Worm (Caenorhabditis elegans): Measurements from ENCODE around the gene R10E4.1.
A peak's percentile ranks its signal among the peaks of the same experiment; 100 is the strongest.

R10E4.1 gene

ce11 chrIII:4284732-4285165, 15.2 kb downstream of the R10E4.1 start (continued):
- no peak for TF ChIP-seq ztf-3 (GFP tag; optimal IDR thresholded peaks at IDR 0.05)
- no peak for TF ChIP-seq hlh-12 (tag; optimal IDR thresholded peaks at IDR 0.05)
- TF ChIP-seq fkh-3 (tag; optimal IDR thresholded peaks at IDR 0.05): no peak
- peak; percentile 35 for TF ChIP-seq unc-62 (GFP tag; optimal IDR thresholded peaks at IDR 0.05)
- TF ChIP-seq attf-5 (GFP tag; optimal IDR thresholded peaks at IDR 0.05): peak; percentile 85
- no peak for TF ChIP-seq dpff-1 (tag; optimal IDR thresholded peaks at IDR 0.05)
- no peak for TF ChIP-seq egl-18 (GFP tag; IDR thresholded peaks at IDR 0.05)
- TF ChIP-seq B0035.1 (tag; optimal IDR thresholded peaks at IDR 0.05): no peak
- TF ChIP-seq lir-1 (GFP tag; conservative IDR thresholded peaks at IDR 0.05): 0 out of 2 replicates have a peak, but pooled peaks have one; percentile 29
- no peak for TF ChIP-seq repo-1 (tag; optimal IDR thresholded peaks at IDR 0.05)
- no peak for TF ChIP-seq snpc-4 (GFP tag; optimal IDR thresholded peaks at IDR 0.05)
- TF ChIP-seq snpc-4 (tag; optimal IDR thresholded peaks at IDR 0.05): peak in 3 of 4 experiments; percentile 20 to 57 (median 52)
- TF ChIP-seq pbrm-1 (GFP tag; IDR thresholded peaks at IDR 0.05): 0 out of 2 replicates have a peak, but pooled peaks have one; percentile 52
- no peak for TF ChIP-seq egrh-3 (GFP tag; IDR thresholded peaks at IDR 0.05)
- TF ChIP-seq C06A6.2 (GFP tag; conservative IDR thresholded peaks at IDR 0.05): no peak; the same call in 1 of the 2 replicates
- no peak for TF ChIP-seq Y56A3A.18 (GFP tag; IDR thresholded peaks at IDR 0.05)
- TF ChIP-seq let-607 (tag; optimal IDR thresholded peaks at IDR 0.05): peak; percentile 55 to 58
- no peak for TF ChIP-seq tbx-9 (tag; optimal IDR thresholded peaks at IDR 0.05; ENCODE audit: borderline replicate concordance)
- TF ChIP-seq aptf-3 (GFP tag; IDR thresholded peaks at IDR 0.05): no peak
- TF ChIP-seq F52B5.7 (tag; optimal IDR thresholded peaks at IDR 0.05): no peak
- no peak for TF ChIP-seq lag-1 (GFP tag; IDR thresholded peaks at IDR 0.05)
- TF ChIP-seq egl-44 (GFP tag; IDR thresholded peaks at IDR 0.05): peak; percentile 63; the same call in 1 of the 2 replicates
- no peak for TF ChIP-seq rpc-1 (optimal IDR thresholded peaks at IDR 0.05)
- TF ChIP-seq rpc-1 (tag; optimal IDR thresholded peaks at IDR 0.05): no peak
- TF ChIP-seq akir-1 (GFP tag; optimal IDR thresholded peaks at IDR 0.05): no peak
- TF ChIP-seq Y67H2A.10 (GFP tag; conservative IDR thresholded peaks at IDR 0.05): no peak
- TF ChIP-seq ZK185.1 (tag; optimal IDR thresholded peaks at IDR 0.05; ENCODE audit: poor library complexity, severe bottlenecking): no peak
- peak; percentile 83 for TF ChIP-seq hmg-1.2 (GFP tag; IDR thresholded peaks at IDR 0.05)
- TF ChIP-seq tlf-1 (GFP tag; optimal IDR thresholded peaks at IDR 0.05): no peak
- peak; percentile 36 for TF ChIP-seq gei-17 (GFP tag; optimal IDR thresholded peaks at IDR 0.05)
- peak; percentile 25 for TF ChIP-seq die-1 (tag; optimal IDR thresholded peaks at IDR 0.05)
- no peak for TF ChIP-seq F39B2.1 (GFP tag; IDR thresholded peaks at IDR 0.05)
- TF ChIP-seq chd-7 (tag; optimal IDR thresholded peaks at IDR 0.05): peak; percentile 51
- no peak for TF ChIP-seq Y95B8A.8 (GFP tag; IDR thresholded peaks at IDR 0.05)
- no peak for TF ChIP-seq nfya-2 (GFP tag; IDR thresholded peaks at IDR 0.05)
- no peak for TF ChIP-seq K12H6.12 (tag; optimal IDR thresholded peaks at IDR 0.05)
- TF ChIP-seq pha-4 (tag; optimal IDR thresholded peaks at IDR 0.05): peak; percentile 57
- no peak for TF ChIP-seq snpc-1.1 (tag; optimal IDR thresholded peaks at IDR 0.05; ENCODE audit: insufficient read depth)
- TF ChIP-seq K11D2.4 (GFP tag; IDR thresholded peaks at IDR 0.05): peak; percentile 75
- no peak for TF ChIP-seq him-1 (tag; optimal IDR thresholded peaks at IDR 0.05)
- TF ChIP-seq F55B11.4 (tag; optimal IDR thresholded peaks at IDR 0.05; ENCODE audit: borderline replicate concordance, insufficient read depth): no peak
- no peak for TF ChIP-seq efl-1 (GFP tag; optimal IDR thresholded peaks at IDR 0.05)

All from whole organism, young adult.